Worm (Caenorhabditis elegans): ENCODE results near the gene K09E2.3.

Gene K09E2.3

DNA sequence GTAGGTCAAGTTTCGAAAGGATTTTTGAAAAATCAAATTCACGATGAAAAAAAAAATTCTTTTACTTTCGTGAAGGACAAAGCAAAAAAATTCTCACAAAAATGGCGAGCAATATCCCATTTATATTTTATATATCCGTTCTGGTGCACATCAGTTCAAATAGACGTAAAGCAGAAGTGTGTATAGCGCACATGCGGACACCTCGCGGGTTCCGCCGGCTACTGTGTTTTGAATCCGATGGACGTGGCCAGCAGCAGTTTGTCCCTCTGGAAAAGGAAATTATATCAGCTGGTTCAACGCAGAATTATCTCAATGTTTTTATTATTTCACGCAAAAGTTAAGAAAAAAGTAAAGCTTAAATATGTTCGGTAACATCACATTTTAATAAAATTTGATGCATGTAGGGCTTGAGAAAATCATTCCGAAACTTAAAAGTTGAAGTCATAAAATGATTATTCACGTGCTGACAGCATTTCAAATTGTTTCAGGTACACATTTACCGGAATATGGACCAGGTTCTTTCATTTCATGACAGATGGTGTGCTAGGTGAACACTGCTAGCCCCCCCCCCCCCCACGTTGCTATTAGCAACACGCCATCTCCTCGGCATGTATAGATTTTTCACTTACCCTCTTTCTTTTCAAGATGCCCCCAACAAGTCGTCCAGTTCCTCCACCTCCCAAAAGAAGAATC lies 30.9 kb downstream of the K09E2.3 start, which contains the start of gene jbts-14:
Gene jbts-14 (plus strand): TSS at position 643 of the 693 bp plus-strand sequence.
- TF ChIP-seq mls-2 (tag; optimal IDR thresholded peaks at IDR 0.05) (no peak), tbx-8 (GFP tag; optimal IDR thresholded peaks at IDR 0.05) (no peak), sptf-1 (tag; optimal IDR thresholded peaks at IDR 0.05) (no peak), blmp-1 (tag; optimal IDR thresholded peaks at IDR 0.05) (no peak), lin-32 (GFP tag; optimal IDR thresholded peaks at IDR 0.05) (no peak), ceh-83 (GFP tag; optimal IDR thresholded peaks at IDR 0.05) (no peak), nhr-2 (tag; optimal IDR thresholded peaks at IDR 0.05) (no peak), elt-1 (tag; optimal IDR thresholded peaks at IDR 0.05; ENCODE audit: borderline replicate concordance, insufficient read depth) (no peak), ces-1 (GFP tag; optimal IDR thresholded peaks at IDR 0.05) (no peak), ceh-39 (tag; optimal IDR thresholded peaks at IDR 0.05) (no peak), pha-4 (tag; optimal IDR thresholded peaks at IDR 0.05) (no peak), nhr-76 (tag; optimal IDR thresholded peaks at IDR 0.05) (no peak), ceh-43 (GFP tag; optimal IDR thresholded peaks at IDR 0.05) (no peak), lin-13 (tag; optimal IDR thresholded peaks at IDR 0.05) (no peak)

- TF ChIP-seq nhr-12 (tag; optimal IDR thresholded peaks at IDR 0.05) (no peak), ceh-83 (GFP tag; optimal IDR thresholded peaks at IDR 0.05) (no peak), cnd-1 (tag; optimal IDR thresholded peaks at IDR 0.05) (no peak), snpc-4 (tag; optimal IDR thresholded peaks at IDR 0.05) (no peak), mep-1 (tag; optimal IDR thresholded peaks at IDR 0.05) (no peak), sem-2 (GFP tag; optimal IDR thresholded peaks at IDR 0.05) (no peak), nhr-28 (tag; optimal IDR thresholded peaks at IDR 0.05) (no peak), lin-13 (tag; optimal IDR thresholded peaks at IDR 0.05) (no peak), elt-3 (tag; optimal IDR thresholded peaks at IDR 0.05) (no peak), mls-2 (tag; optimal IDR thresholded peaks at IDR 0.05) (no peak), blmp-1 (tag; optimal IDR thresholded peaks at IDR 0.05) (no peak), bed-3 (GFP tag; optimal IDR thresholded peaks at IDR 0.05) (no peak), unc-120 (tag; optimal IDR thresholded peaks at IDR 0.05; ENCODE audit: poor library complexity, severe bottlenecking) (no peak), ceh-43 (GFP tag; optimal IDR thresholded peaks at IDR 0.05) (no peak), lin-32 (GFP tag; optimal IDR thresholded peaks at IDR 0.05) (no peak), hlh-1 (tag; optimal IDR thresholded peaks at IDR 0.05) (no peak), nhr-2 (tag; optimal IDR thresholded peaks at IDR 0.05) (no peak)
These were observed 31.9 kb downstream of the K09E2.3 start for ce11 chrX:8704830-8705229.

ce11 chrX:8708053-8708452 lies 35.2 kb downstream of the K09E2.3 start, which contains the start of gene F53A9.3:
TSS of gene F53A9.3 (plus strand) at chrX:8708353.
- TF ChIP-seq drap-1 (GFP tag; optimal IDR thresholded peaks at IDR 0.05) = no peak
- no peak for TF ChIP-seq nhr-2 (tag; optimal IDR thresholded peaks at IDR 0.05)
- TF ChIP-seq lin-32 (GFP tag; optimal IDR thresholded peaks at IDR 0.05) = no peak
- no peak for TF ChIP-seq lsy-2 (tag; optimal IDR thresholded peaks at IDR 0.05)
- TF ChIP-seq unc-120 (tag; optimal IDR thresholded peaks at IDR 0.05; ENCODE audit: poor library complexity, severe bottlenecking) = no peak
- no peak for TF ChIP-seq ceh-43 (GFP tag; optimal IDR thresholded peaks at IDR 0.05)

DNA sequence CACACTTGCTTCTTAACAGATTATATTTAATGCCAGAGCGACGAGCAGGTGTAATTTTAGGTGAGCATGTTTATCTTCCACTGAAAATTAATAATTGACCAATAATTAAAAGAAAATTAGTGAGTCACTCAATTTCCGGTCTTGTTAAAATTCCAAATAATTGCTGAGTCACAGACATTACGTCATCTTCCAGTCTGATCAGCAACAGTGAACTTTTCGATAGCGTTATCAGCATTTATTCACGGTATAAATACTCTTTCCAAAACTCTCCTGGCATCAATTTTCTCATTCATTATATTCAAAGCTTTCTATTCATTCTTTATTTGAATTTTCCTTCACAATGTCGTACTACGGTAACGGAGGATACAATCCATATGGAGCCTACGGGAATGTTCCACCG lies 36.5 kb downstream of the K09E2.3 start, which contains the start of gene kreg-1:
Gene kreg-1 (plus strand): TSS at position 341 of the 400 bp plus-strand sequence.
- no peak for TF ChIP-seq mab-5 (tag; optimal IDR thresholded peaks at IDR 0.05)
- TF ChIP-seq lsy-2 (tag; optimal IDR thresholded peaks at IDR 0.05) = no peak
- TF ChIP-seq bed-3 (GFP tag; optimal IDR thresholded peaks at IDR 0.05) = no peak
- TF ChIP-seq flh-1 (GFP tag; optimal IDR thresholded peaks at IDR 0.05) = no peak
- TF ChIP-seq zip-8 (tag; optimal IDR thresholded peaks at IDR 0.05) = peak; percentile 9
- no peak for TF ChIP-seq nhr-2 (tag; optimal IDR thresholded peaks at IDR 0.05)
- no peak for TF ChIP-seq unc-62 (GFP tag; optimal IDR thresholded peaks at IDR 0.05)
- no peak for TF ChIP-seq blmp-1 (tag; optimal IDR thresholded peaks at IDR 0.05)
- TF ChIP-seq lin-13 (tag; optimal IDR thresholded peaks at IDR 0.05) = no peak

- TF ChIP-seq ceh-39 (tag; optimal IDR thresholded peaks at IDR 0.05) (no peak), elt-3 (tag; optimal IDR thresholded peaks at IDR 0.05) (no peak), sem-2 (GFP tag; optimal IDR thresholded peaks at IDR 0.05) (no peak), pha-4 (tag; optimal IDR thresholded peaks at IDR 0.05) (no peak), nhr-2 (tag; optimal IDR thresholded peaks at IDR 0.05) (no peak), nhr-76 (tag; optimal IDR thresholded peaks at IDR 0.05) (no peak), unc-39 (tag; optimal IDR thresholded peaks at IDR 0.05) (no peak), drap-1 (GFP tag; optimal IDR thresholded peaks at IDR 0.05) (no peak), blmp-1 (tag; optimal IDR thresholded peaks at IDR 0.05) (no peak)
These were observed 38.3 kb downstream of the K09E2.3 start, which contains the start of gene F53A9.1 for ce11 chrX:8711141-8711645. TSS of gene F53A9.1 (plus strand) at chrX:8711595.

Data from whole organism, mixed stage, embryonic.